Fruit fly (Drosophila melanogaster) Kc167 (cell line): Measurements from ENCODE around the gene CG13313.

ENCODE experiments used
- Myc ChIP-seq: fragments of >200 bp; optimal IDR thresholded peaks from 2 replicates; lab custom pipeline; 2017; ENCODE audit warnings: missing external identifiers
- Sin3A ChIP-seq: fragments of >200 bp; optimal IDR thresholded peaks from 2 replicates; lab custom pipeline; 2018; ENCODE audit warnings: missing external identifiers
- h ChIP-seq: fragments of >200 bp; optimal IDR thresholded peaks from 3 replicates; lab custom pipeline; 2018; ENCODE audit warnings: missing external identifiers
- insv ChIP-seq: fragments of >200 bp; optimal IDR thresholded peaks from 3 replicates; lab custom pipeline; 2018; ENCODE audit warnings: missing external identifiers
- psq ChIP-seq: fragments of >200 bp; optimal IDR thresholded peaks from 2 replicates; lab custom pipeline; 2017; ENCODE audit warnings: missing external identifiers
- ttk ChIP-seq: sonication (Bioruptor generic); optimal IDR thresholded peaks from 2 replicates; lab custom pipeline; 2017; ENCODE audit warnings: missing external identifiers

Gene CG13313

dm6 chr3L:8949823-8950222 lies 8.8 kb upstream of the CG13313 start:
- TF ChIP-seq Sin3A (lab: Kevin White, UChicago): no peak
- no peak for TF ChIP-seq ttk (lab: Kevin White, UChicago)
- TF ChIP-seq insv (lab: Kevin White, UChicago): no peak
- TF ChIP-seq psq (lab: Kevin White, UChicago): no peak
- no peak for TF ChIP-seq h

DNA sequence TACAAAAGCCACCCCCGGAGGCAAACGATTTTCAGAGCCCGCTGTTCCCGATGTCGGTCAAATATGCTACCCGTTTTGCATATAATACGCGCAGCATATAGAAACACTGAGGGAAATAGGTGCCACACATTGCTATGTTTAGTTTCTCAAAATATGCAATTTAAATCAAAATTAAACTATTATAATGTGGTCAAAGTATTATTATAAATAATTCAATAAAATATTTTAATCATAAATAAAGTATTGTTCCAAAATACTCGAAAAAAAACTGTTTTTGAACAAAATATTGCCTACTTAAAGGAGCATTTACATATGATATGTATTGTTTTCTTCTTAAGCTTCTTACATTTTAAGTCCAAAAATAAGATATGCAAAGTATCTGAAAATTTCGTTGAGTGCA lies 7.7 kb upstream of the CG13313 start:
- TF ChIP-seq h: no peak
- TF ChIP-seq insv (lab: Kevin White, UChicago): no peak
- no peak for TF ChIP-seq psq (lab: Kevin White, UChicago)
- TF ChIP-seq Sin3A (lab: Kevin White, UChicago): no peak
- TF ChIP-seq ttk (lab: Kevin White, UChicago): no peak
- TF ChIP-seq Myc (lab: Kevin White, UChicago): no peak

DNA sequence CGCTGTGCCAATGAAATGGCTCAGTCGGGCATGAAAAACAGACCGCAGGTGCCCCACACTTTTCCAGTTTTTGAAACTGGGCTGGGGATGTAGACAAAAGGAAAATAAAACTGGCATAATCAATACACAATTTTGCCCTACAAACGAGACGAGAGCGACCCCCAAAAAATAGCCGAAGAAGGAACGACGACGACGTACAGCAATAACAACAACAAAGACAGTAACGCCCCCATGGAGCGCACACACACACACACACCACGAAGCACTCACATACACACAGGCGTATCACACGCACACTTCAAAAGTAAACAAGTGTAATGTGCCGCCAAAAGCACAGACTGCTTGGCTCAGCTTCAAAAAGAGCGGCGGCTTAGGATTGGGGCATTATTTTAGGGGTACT lies 7.2 kb upstream of the CG13313 start:
- TF ChIP-seq ttk (lab: Kevin White, UChicago) (no peak), psq (lab: Kevin White, UChicago) (no peak), h (no peak), Myc (lab: Kevin White, UChicago) (no peak), insv (lab: Kevin White, UChicago) (no peak), Sin3A (lab: Kevin White, UChicago) (no peak)

DNA sequence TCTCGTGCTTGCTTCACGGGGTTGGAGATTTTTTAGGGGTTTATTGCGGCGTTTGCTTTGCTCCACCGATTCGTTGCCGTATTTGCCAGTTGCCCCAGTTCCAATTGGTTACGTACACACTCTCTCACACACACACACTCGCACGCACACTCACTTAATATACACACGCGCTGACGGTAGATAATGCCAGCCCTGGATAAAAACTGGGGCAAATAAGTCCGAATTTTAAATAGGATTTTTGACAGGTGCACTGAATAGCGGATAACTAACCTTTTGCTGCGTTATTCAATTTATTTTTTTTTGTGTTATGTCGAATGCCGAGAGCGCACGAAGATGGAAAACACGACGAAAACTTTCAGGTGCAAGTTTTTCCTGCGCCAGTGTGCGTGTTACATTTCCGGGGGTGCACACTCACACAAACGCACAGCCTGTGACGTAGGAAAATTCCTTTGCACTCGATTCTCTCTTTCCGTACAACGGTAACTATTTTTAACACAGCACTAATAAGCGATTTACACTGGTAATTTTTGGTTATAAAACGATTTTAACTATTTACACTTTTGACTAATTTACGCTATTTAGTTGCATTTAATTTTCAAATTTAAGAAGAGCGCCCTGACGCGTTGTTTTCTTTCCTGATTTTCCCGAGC lies 6.0 kb upstream of the CG13313 start:
- no peak for TF ChIP-seq Sin3A (lab: Kevin White, UChicago)
- TF ChIP-seq h: no peak
- TF ChIP-seq ttk (lab: Kevin White, UChicago): no peak
- no peak for TF ChIP-seq psq (lab: Kevin White, UChicago)
- TF ChIP-seq Myc (lab: Kevin White, UChicago): no peak
- TF ChIP-seq insv (lab: Kevin White, UChicago): no peak

DNA sequence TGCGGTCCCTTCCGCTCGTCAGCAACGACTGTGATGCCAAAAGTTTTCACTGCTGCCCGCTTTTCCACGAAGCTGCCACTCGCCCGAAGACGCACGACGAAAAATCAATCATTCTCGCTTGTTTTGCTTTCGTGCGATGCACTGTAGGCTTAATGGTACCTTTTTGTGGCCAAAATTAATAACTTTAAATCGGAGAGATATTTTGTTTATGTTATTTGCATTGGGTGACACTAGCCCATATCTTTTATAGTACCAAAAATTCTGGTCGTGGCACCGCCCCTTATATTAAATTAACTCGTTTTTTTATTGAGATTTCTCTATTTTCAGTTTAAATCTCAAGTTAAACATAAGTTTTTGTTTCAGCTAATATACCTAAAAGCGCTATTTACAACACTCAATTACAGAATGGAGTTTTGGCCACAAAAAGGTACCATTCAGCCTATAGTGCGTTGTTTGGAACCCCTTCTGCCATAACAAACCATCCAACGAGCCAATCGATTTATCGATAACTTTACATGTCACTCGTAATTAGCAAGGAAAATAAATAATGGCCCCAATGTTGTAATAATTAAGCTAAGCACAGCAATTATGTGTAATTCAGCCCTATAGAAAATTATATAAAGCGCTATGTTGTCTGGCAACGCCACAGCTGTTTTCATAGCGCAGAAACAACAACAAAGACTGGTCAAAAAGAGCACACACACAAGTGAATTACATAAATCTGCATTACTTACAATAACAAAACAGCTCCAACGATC lies 5.3 kb upstream of the CG13313 start:
- TF ChIP-seq psq (lab: Kevin White, UChicago): no peak
- TF ChIP-seq insv (lab: Kevin White, UChicago): no peak
- TF ChIP-seq ttk (lab: Kevin White, UChicago): no peak
- TF ChIP-seq Sin3A (lab: Kevin White, UChicago): no peak
- TF ChIP-seq h: no peak
- TF ChIP-seq Myc (lab: Kevin White, UChicago): no peak

DNA sequence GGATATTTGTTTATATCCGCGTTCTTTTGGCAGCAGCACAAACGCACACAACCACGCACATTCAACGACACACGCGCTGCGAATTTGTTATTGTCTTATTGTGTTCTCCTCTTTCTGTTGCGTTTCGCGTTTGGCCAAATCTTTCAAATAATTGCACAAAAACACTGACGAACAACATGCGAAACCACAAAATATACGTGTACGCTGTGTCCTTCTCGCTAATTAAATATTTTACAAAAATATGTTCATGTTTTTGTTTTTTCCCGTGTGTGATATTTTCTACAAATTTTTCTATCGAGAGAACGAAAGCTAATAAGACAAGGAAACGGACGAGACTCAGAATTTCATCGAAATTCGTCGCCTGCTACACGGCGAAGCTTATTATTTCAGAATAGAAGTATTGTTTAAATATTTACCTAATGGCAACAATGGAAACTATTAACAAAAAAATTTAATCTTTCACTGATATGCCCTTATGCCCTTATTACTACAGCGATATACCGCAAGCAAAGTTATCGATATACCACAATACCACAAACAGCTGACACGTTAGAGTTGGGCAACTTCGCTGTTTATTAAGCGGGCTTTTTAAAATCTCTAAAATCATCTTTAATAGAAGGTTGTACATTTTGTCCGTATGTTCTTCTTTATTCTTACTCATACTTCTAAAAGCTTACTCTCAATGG lies 4.6 kb upstream of the CG13313 start, which contains the start of the genes CG43783 and orb2:
CG43783 (minus strand) TSS at position 311 of the 686 bp plus-strand sequence.
orb2 (minus strand) TSS at position 502 of the 686 bp plus-strand sequence.
- TF ChIP-seq h (no peak), insv (lab: Kevin White, UChicago) (no peak), ttk (lab: Kevin White, UChicago) (no peak)

- TF ChIP-seq insv (lab: Kevin White, UChicago): no peak
- no peak for TF ChIP-seq h
- TF ChIP-seq ttk (lab: Kevin White, UChicago): no peak
- TF ChIP-seq psq (lab: Kevin White, UChicago): no peak
- no peak for TF ChIP-seq Myc (lab: Kevin White, UChicago)
- TF ChIP-seq Sin3A (lab: Kevin White, UChicago): no peak
These were observed 4.0 kb upstream of the CG13313 start, which contains the start of gene GNBP3 for dm6 chr3L:8954648-8955033. TSS of gene GNBP3 (plus strand) at chr3L:8955021.

DNA sequence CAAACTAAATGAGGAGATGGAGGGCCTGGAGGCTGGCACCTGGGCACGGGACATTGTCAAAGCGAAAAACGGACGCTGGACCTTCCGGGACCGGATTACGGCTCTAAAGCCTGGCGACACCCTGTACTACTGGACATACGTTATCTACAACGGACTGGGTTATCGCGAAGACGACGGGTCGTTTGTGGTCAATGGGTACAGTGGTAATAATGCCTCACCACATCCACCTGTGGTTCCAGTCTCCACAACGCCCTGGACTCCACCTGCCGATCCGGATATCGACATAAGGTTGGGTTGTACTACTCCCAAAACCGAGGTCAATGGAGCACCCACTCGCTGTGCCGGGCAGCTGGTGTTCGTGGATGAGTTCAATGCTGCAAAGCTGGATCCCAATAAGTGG lies 3.5 kb upstream of the CG13313 start:
- TF ChIP-seq Myc (lab: Kevin White, UChicago): no peak
- TF ChIP-seq ttk (lab: Kevin White, UChicago): no peak
- TF ChIP-seq insv (lab: Kevin White, UChicago): no peak
- no peak for TF ChIP-seq h
- no peak for TF ChIP-seq psq (lab: Kevin White, UChicago)
- TF ChIP-seq Sin3A (lab: Kevin White, UChicago): no peak

DNA sequence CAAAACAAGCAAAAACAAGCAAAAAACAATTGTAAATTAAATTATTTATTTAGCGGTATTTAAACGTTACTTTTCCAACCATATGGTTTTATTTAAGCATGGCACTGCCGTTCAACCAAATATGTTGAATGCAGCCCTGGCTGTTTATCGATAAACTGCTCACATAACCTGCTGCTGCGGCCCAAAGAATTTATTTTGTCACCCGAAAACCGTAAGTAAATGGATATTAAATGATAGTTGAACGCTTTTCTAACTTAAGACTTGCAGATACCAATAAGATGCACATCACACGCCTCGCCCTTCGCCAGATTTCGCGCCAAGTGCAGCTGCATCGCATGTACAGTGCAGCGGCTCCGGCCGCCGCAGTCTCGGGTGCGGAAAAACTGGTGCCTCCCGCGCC lies 2.0 kb upstream of the CG13313 start, which contains the start of gene mRpL12:
mRpL12 (plus strand) TSS at position 123 of the 400 bp plus-strand sequence.
- TF ChIP-seq insv (lab: Kevin White, UChicago): no peak
- TF ChIP-seq Myc (lab: Kevin White, UChicago): no peak
- no peak for TF ChIP-seq h
- TF ChIP-seq ttk (lab: Kevin White, UChicago): no peak

DNA sequence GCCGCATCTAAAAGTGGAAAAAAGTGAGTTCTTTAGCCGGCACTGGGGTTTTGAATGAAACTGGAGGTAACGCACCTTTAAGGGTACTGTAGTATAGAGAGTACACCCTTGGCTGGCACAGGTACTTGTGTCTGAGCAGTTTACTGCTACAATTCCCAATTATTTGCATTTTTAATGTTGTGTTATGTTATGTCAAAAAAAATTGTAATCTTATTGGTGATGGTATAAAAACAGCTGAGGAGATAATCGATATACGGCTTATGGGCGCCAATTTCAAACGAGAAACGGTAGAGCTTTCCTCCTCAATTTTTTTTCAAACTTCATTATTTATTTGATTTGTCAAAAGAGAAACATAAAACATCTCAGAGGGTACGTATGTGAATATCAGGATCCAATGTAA lies 5.8 kb downstream of the CG13313 start, which contains the start of gene ValRS-m:
ValRS-m (minus strand) TSS at position 312 of the 400 bp plus-strand sequence.
- TF ChIP-seq Sin3A (lab: Kevin White, UChicago) (no peak), psq (lab: Kevin White, UChicago) (no peak), h (no peak), ttk (lab: Kevin White, UChicago) (no peak), insv (lab: Kevin White, UChicago) (no peak), Myc (lab: Kevin White, UChicago) (no peak)

dm6 chr3L:8966324-8967011 lies 7.8 kb downstream of the CG13313 start, which contains the start of the genes CG5653 and CG5021:
TSS of gene CG5653 (minus strand) at chr3L:8966374.
TSS of gene CG5021 (plus strand) at chr3L:8966829.
- TF ChIP-seq Sin3A (lab: Kevin White, UChicago) (no peak), h (no peak), Myc (lab: Kevin White, UChicago) (no peak), insv (lab: Kevin White, UChicago) (no peak), psq (lab: Kevin White, UChicago) (no peak), ttk (lab: Kevin White, UChicago) (no peak)
